Fruit fly (Drosophila melanogaster) whole organism, wandering third instar larva: Measurements from ENCODE around the gene CG7886.

ENCODE experiments used
- Abd-B ChIP-seq: fragments of >200 bp; optimal IDR thresholded peaks from 2 replicates; lab custom pipeline; 2017; ENCODE audit warnings: missing biosample characterization, missing genetic modification characterization
- CG32264 ChIP-seq: fragments of 200-800 bp; sonication (Bioruptor generic); optimal IDR thresholded peaks from 2 replicates; lab custom pipeline; 2016; ENCODE audit warnings: missing biosample characterization, missing genetic modification characterization
- CG9705 ChIP-seq: fragments of 200-800 bp; sonication (Bioruptor generic); optimal IDR thresholded peaks from 2 replicates; lab custom pipeline; 2018; ENCODE audit warnings: missing biosample characterization, mild to moderate bottlenecking, missing genetic modification characterization
- Dfd ChIP-seq: fragments of >200 bp; optimal IDR thresholded peaks from 2 replicates; lab custom pipeline; 2017; ENCODE audit warnings: missing biosample characterization, missing genetic modification characterization
- Dif ChIP-seq: fragments of 200-275, 200-300 bp; sonication (Bioruptor generic); optimal IDR thresholded peaks from 2 replicates; lab custom pipeline; 2018; ENCODE audit warnings: missing biosample characterization, missing genetic modification characterization; ENCODE audit not compliant: partially characterized antibody
- GATAd ChIP-seq: sonication (Bioruptor generic); optimal IDR thresholded peaks from 2 replicates; lab custom pipeline; 2016; ENCODE audit warnings: missing biosample characterization, missing genetic modification characterization
- HLH106 ChIP-seq: fragments of 200-800 bp; optimal IDR thresholded peaks from 3 replicates; lab custom pipeline; 2019; ENCODE audit warnings: missing biosample characterization, mild to moderate bottlenecking, missing genetic modification characterization, moderate library complexity
- Hr78 ChIP-seq: fragments of >200 bp; optimal IDR thresholded peaks from 2 replicates; lab custom pipeline; 2017; ENCODE audit warnings: missing biosample characterization, missing genetic modification characterization
- Hr83 ChIP-seq: fragments of 200-300 bp; sonication (Bioruptor generic); optimal IDR thresholded peaks from 2 replicates; lab custom pipeline; 2016; ENCODE audit warnings: missing biosample characterization, mild to moderate bottlenecking, missing genetic modification characterization, moderate library complexity; ENCODE audit not compliant: poor library complexity, severe bottlenecking
- Jra ChIP-seq: sonication (Bioruptor generic); optimal IDR thresholded peaks from 2 replicates; lab custom pipeline; 2016; ENCODE audit warnings: missing biosample characterization, missing genetic modification characterization
- Mio ChIP-seq: sonication (Bioruptor generic); optimal IDR thresholded peaks from 2 replicates; lab custom pipeline; 2016; ENCODE audit warnings: missing biosample characterization, missing genetic modification characterization
- Myc ChIP-seq: fragments of >200 bp; optimal IDR thresholded peaks from 2 replicates; lab custom pipeline; 2017
- N ChIP-seq: fragments of >200 bp; optimal IDR thresholded peaks from 2 replicates; lab custom pipeline; 2018; ENCODE audit warnings: missing biosample characterization, missing external identifiers, missing genetic modification characterization
- Rel ChIP-seq, 2 experiments: fragments of 200-800 bp; sonication (Bioruptor generic) in 1 of 2; optimal IDR thresholded peaks; 2 replicates in 1 of 2; 3 replicates in 1 of 2; lab custom pipeline; 2016 to 2019; ENCODE audit warnings: mild to moderate bottlenecking in 2 of 2, missing biosample characterization in 2 of 2, missing genetic modification characterization in 2 of 2, moderate library complexity in 1 of 2
- brk ChIP-seq: fragments of 200-800 bp; sonication (Bioruptor generic); optimal IDR thresholded peaks from 2 replicates; lab custom pipeline; 2016; ENCODE audit warnings: missing biosample characterization, mild to moderate bottlenecking, missing genetic modification characterization
- dmrt93B ChIP-seq: fragments of 200-800 bp; sonication (Bioruptor generic); optimal IDR thresholded peaks from 2 replicates; lab custom pipeline; 2018; ENCODE audit warnings: missing biosample characterization, mild to moderate bottlenecking, missing genetic modification characterization
- fru ChIP-seq: fragments of 200-800 bp; sonication (Bioruptor generic); optimal IDR thresholded peaks from 3 replicates; lab custom pipeline; 2016; ENCODE audit warnings: missing biosample characterization, mild to moderate bottlenecking, missing genetic modification characterization
- h ChIP-seq: fragments of 200-800 bp; sonication (Bioruptor generic); optimal IDR thresholded peaks from 3 replicates; lab custom pipeline; 2016; ENCODE audit warnings: missing biosample characterization, mild to moderate bottlenecking, missing genetic modification characterization
- jim ChIP-seq: fragments of 175-275, 200-325 bp; sonication (Bioruptor generic); optimal IDR thresholded peaks from 2 replicates; lab custom pipeline; 2016; ENCODE audit warnings: missing biosample characterization, mild to moderate bottlenecking, missing genetic modification characterization
- pan ChIP-seq: fragments of >200 bp; optimal IDR thresholded peaks from 2 replicates; lab custom pipeline; 2017
- psq ChIP-seq: fragments of 200-800 bp; sonication (Bioruptor generic); optimal IDR thresholded peaks from 3 replicates; lab custom pipeline; 2017; ENCODE audit warnings: missing biosample characterization, mild to moderate bottlenecking, missing genetic modification characterization, moderate library complexity
- sage ChIP-seq: fragments of 200-800 bp; sonication (Bioruptor generic); optimal IDR thresholded peaks from 2 replicates; lab custom pipeline; 2016; ENCODE audit warnings: missing biosample characterization, mild to moderate bottlenecking, missing genetic modification characterization
- sv ChIP-seq: fragments of 200-800 bp; sonication (Bioruptor generic); optimal IDR thresholded peaks from 3 replicates; lab custom pipeline; 2016; ENCODE audit warnings: missing biosample characterization, missing genetic modification characterization
- tai ChIP-seq: sonication (Bioruptor generic); optimal IDR thresholded peaks from 2 replicates; lab custom pipeline; 2016; ENCODE audit warnings: missing biosample characterization, missing genetic modification characterization
- woc ChIP-seq: sonication (Bioruptor generic); optimal IDR thresholded peaks from 2 replicates; lab custom pipeline; 2016; ENCODE audit warnings: missing biosample characterization, mild to moderate bottlenecking, missing genetic modification characterization

Gene CG7886

dm6 chr3R:14589483-14589882, 52.9 kb downstream of the CG7886 start:
- TF ChIP-seq psq (GFP tag; lab: Kevin White, UChicago) (no peak), CG9705 (no peak), Mio (no peak), pan (no peak), Jra (no peak), CG32264 (GFP tag; lab: Kevin White, UChicago) (no peak), brk (GFP tag; lab: Kevin White, UChicago) (no peak), sv (no peak), Dfd (no peak), fru (GFP tag; lab: Kevin White, UChicago) (no peak), Hr83 (GFP tag; lab: Kevin White, UChicago) (no peak), Abd-B (GFP tag; lab: Kevin White, UChicago) (no peak), GATAd (no peak), jim (GFP tag; lab: Kevin White, UChicago) (no peak)

- TF ChIP-seq woc (GFP tag; lab: Kevin White, UChicago) (no peak), sage (no peak), h (no peak), Hr78 (GFP tag; lab: Kevin White, UChicago) (no peak), Dfd (no peak), brk (GFP tag; lab: Kevin White, UChicago) (no peak), Abd-B (GFP tag; lab: Kevin White, UChicago) (no peak)
Measured at dm6 chr3R:14586480-14587443, 55.6 kb downstream of the CG7886 start.

- no peak for TF ChIP-seq GATAd
- TF ChIP-seq Rel (GFP tag; optimal IDR thresholded peaks at IDR 0.05; lab: Kevin White, UChicago), result no peak
- no peak for TF ChIP-seq Rel (tag; optimal IDR thresholded peaks at IDR 0.05; lab: Kevin White, UChicago)
- TF ChIP-seq, all 38 proteins: peak for 0
Measured at dm6 chr3R:14580045-14580579, 62.3 kb downstream of the CG7886 start.

dm6 chr3R:14577803-14578493, 64.4 kb downstream of the CG7886 start:
- TF ChIP-seq Myc (lab: Kevin White, UChicago) (no peak), pan (no peak), h (peak; percentile 18), HLH106 (tag; lab: Kevin White, UChicago) (peak; percentile 34), Dfd (peak; percentile 93), tai (no peak), Dif (no peak), Mio (no peak), fru (GFP tag; lab: Kevin White, UChicago) (peak; percentile 11)

- no peak for TF ChIP-seq dmrt93B (GFP tag; lab: Kevin White, UChicago)
- no peak for TF ChIP-seq N (GFP tag; lab: Kevin White, UChicago)
- no peak for TF ChIP-seq Mio
Measured at dm6 chr3R:14576692-14577646, 65.4 kb downstream of the CG7886 start, which contains the start of gene stumps. Gene stumps (plus strand): TSS chr3R:14577217.
